Worm (Caenorhabditis elegans) whole organism, late embryonic: Measurements from ENCODE around the gene dhp-2.

Experiments used
- K09A11.1 ChIP-seq: sonication (generic microtip); optimal IDR thresholded peaks from 2 replicates; lab custom pipeline; 2017; ENCODE audit warnings: antibody characterized with exemption, mild to moderate bottlenecking, missing genetic modification characterization, missing compliant biosample characterization; ENCODE audit not compliant: insufficient read depth
- ahr-1 ChIP-seq: sonication (generic microtip); optimal IDR thresholded peaks from 2 replicates; lab custom pipeline; 2016; ENCODE audit warnings: missing genetic modification characterization, missing compliant biosample characterization
- ama-1 ChIP-seq: fragments of 150-350 bp; optimal IDR thresholded peaks from 2 replicates; lab custom pipeline; 2014
- ceh-19 ChIP-seq: fragments of 200-800 bp; sonication (Bioruptor generic); optimal IDR thresholded peaks from 2 replicates; lab custom pipeline; 2018; ENCODE audit warnings: mild to moderate bottlenecking, missing genetic modification characterization, missing compliant biosample characterization
- ceh-30 ChIP-seq: fragments of 150-350 bp; optimal IDR thresholded peaks from 2 replicates; lab custom pipeline; 2014; ENCODE audit warnings: missing biosample characterization, missing genetic modification characterization
- ceh-45 ChIP-seq: fragments of 200-800 bp; sonication (Bioruptor generic); IDR thresholded peaks from 2 replicates; pipeline ENCODE4 v1.3.6; 2022; ENCODE audit warnings: missing genetic modification reagents, missing genetic modification characterization, missing compliant biosample characterization
- ceh-6 ChIP-seq: fragments of 200-800 bp; sonication (Bioruptor generic); optimal IDR thresholded peaks from 2 replicates; lab custom pipeline; 2018; ENCODE audit warnings: mild to moderate bottlenecking, missing genetic modification characterization, missing compliant biosample characterization
- ceh-9 ChIP-seq: sonication (generic microtip); optimal IDR thresholded peaks from 2 replicates; lab custom pipeline; 2016; ENCODE audit warnings: mild to moderate bottlenecking, missing genetic modification characterization, inconsistent platforms, missing compliant biosample characterization
- che-1 ChIP-seq: sonication (generic microtip); optimal IDR thresholded peaks from 2 replicates; lab custom pipeline; 2016; ENCODE audit warnings: mild to moderate bottlenecking, missing genetic modification characterization, missing compliant biosample characterization
- dmd-4 ChIP-seq: sonication (generic microtip); optimal IDR thresholded peaks from 2 replicates; lab custom pipeline; 2016; ENCODE audit warnings: borderline replicate concordance, missing genetic modification characterization, missing compliant biosample characterization
- dve-1 ChIP-seq: sonication (generic microtip); optimal IDR thresholded peaks from 2 replicates; lab custom pipeline; 2017; ENCODE audit warnings: antibody characterized with exemption, mild to moderate bottlenecking, missing genetic modification characterization, missing compliant biosample characterization
- elt-4 ChIP-seq: sonication (generic microtip); optimal IDR thresholded peaks from 2 replicates; lab custom pipeline; 2016; ENCODE audit warnings: missing genetic modification characterization, missing compliant biosample characterization
- fkh-6 ChIP-seq: sonication (generic microtip); optimal IDR thresholded peaks from 2 replicates; lab custom pipeline; 2016; ENCODE audit warnings: missing genetic modification characterization, missing compliant biosample characterization
- gmeb-2 ChIP-seq: sonication (generic microtip); optimal IDR thresholded peaks from 2 replicates; lab custom pipeline; 2016; ENCODE audit warnings: missing genetic modification characterization, inconsistent platforms, missing compliant biosample characterization
- hlh-30 ChIP-seq: sonication (generic microtip); optimal IDR thresholded peaks from 2 replicates; lab custom pipeline; 2017; ENCODE audit warnings: antibody characterized with exemption, missing genetic modification characterization, missing compliant biosample characterization; ENCODE audit not compliant: insufficient read depth
- hlh-6 ChIP-seq: sonication (generic microtip); optimal IDR thresholded peaks from 2 replicates; lab custom pipeline; 2016; ENCODE audit warnings: missing genotype, missing genetic modification characterization, missing compliant biosample characterization
- hlh-8 ChIP-seq: sonication (generic microtip); optimal IDR thresholded peaks from 2 replicates; lab custom pipeline; 2016; ENCODE audit warnings: missing genotype, missing genetic modification characterization, missing compliant biosample characterization
- lim-6 ChIP-seq: sonication (generic microtip); optimal IDR thresholded peaks from 2 replicates; lab custom pipeline; 2016; ENCODE audit warnings: missing genetic modification characterization, missing compliant biosample characterization
- lin-11 ChIP-seq: fragments of 200-800 bp; sonication (Bioruptor generic); optimal IDR thresholded peaks from 2 replicates; lab custom pipeline; 2018; ENCODE audit warnings: mild to moderate bottlenecking, missing genetic modification characterization, missing compliant biosample characterization
- nfya-1 ChIP-seq: sonication (generic microtip); optimal IDR thresholded peaks from 2 replicates; lab custom pipeline; 2017; ENCODE audit warnings: missing genetic modification characterization, mild to moderate bottlenecking, missing compliant biosample characterization, antibody characterized with exemption, moderate library complexity
- nhr-11 ChIP-seq: fragments of 150-350 bp; optimal IDR thresholded peaks from 2 replicates; lab custom pipeline; 2014; ENCODE audit warnings: missing biosample characterization, missing genetic modification characterization
- npax-4 ChIP-seq: sonication (generic microtip); optimal IDR thresholded peaks from 2 replicates; lab custom pipeline; 2016; ENCODE audit warnings: missing genetic modification characterization, missing compliant biosample characterization
- odd-2 ChIP-seq: sonication (generic microtip); optimal IDR thresholded peaks from 2 replicates; lab custom pipeline; 2017; ENCODE audit warnings: antibody characterized with exemption, mild to moderate bottlenecking, missing genetic modification characterization, missing compliant biosample characterization
- pat-9 ChIP-seq: fragments of 200-800 bp; sonication (Bioruptor generic); optimal IDR thresholded peaks from 2 replicates; lab custom pipeline; 2018; ENCODE audit warnings: mild to moderate bottlenecking, missing genetic modification characterization, moderate library complexity, missing compliant biosample characterization
- pax-1 ChIP-seq: fragments of 150-350 bp; optimal IDR thresholded peaks from 2 replicates; lab custom pipeline; 2014; ENCODE audit warnings: missing biosample characterization, missing genetic modification characterization
- pqm-1 ChIP-seq: sonication (generic microtip); optimal IDR thresholded peaks from 2 replicates; lab custom pipeline; 2016; ENCODE audit warnings: missing genetic modification characterization, missing compliant biosample characterization
- pros-1 ChIP-seq: fragments of 150-350 bp; optimal IDR thresholded peaks from 2 replicates; lab custom pipeline; 2014; ENCODE audit warnings: missing biosample characterization, missing genetic modification reagents, missing genetic modification characterization
- sdc-2 ChIP-seq: sonication (generic microtip); optimal IDR thresholded peaks from 2 replicates; lab custom pipeline; 2016; ENCODE audit warnings: missing genotype, missing genetic modification characterization, missing compliant biosample characterization
- sox-2 ChIP-seq: fragments of 200-800 bp; sonication (Bioruptor generic); IDR thresholded peaks from 2 replicates; pipeline ENCODE4 v1.3.6; 2022; ENCODE audit warnings: missing genetic modification reagents, missing genetic modification characterization, missing compliant biosample characterization
- syd-9 ChIP-seq: sonication (generic microtip); optimal IDR thresholded peaks from 2 replicates; lab custom pipeline; 2016; ENCODE audit warnings: mild to moderate bottlenecking, missing genetic modification characterization, moderate library complexity, missing compliant biosample characterization
- ttx-3 ChIP-seq: sonication (generic microtip); optimal IDR thresholded peaks from 2 replicates; lab custom pipeline; 2016; ENCODE audit warnings: missing genetic modification reagents, missing genetic modification characterization, missing compliant biosample characterization
- ztf-16 ChIP-seq: sonication (generic microtip); optimal IDR thresholded peaks from 2 replicates; lab custom pipeline; 2017; ENCODE audit warnings: missing genetic modification characterization, missing compliant biosample characterization

The dhp-2 gene

DNA sequence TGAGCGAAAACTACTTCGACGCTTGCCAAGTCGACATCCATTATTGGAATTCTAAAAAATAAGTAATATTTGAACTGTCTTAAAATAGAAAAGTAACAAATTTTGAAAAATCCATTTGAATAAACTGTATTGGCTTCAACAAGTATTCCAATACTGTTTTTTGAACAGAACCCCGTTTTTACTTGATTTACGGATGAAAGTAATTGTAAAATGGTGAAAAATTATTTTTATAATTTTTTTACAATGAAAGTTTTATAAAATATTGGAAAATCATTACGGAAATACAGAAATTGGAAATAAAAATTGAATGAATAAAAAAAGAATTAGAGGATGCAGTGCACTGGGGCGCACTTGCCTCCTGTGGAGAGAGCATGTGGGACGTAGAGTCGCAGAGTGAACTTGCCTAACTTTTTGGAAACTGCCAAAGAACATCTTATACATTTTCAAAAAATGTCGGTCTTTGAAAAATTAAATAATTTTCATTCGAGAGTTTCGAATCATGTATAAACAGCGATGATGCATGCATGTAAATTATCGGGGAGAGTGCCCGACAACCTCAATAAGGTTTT is 4.4 kb downstream of the dhp-2 start, which contains the start of gene rrp-1:
TSS of gene rrp-1 (minus strand) at position 51 of the 569 bp plus-strand sequence.
- TF ChIP-seq sdc-2, result no peak
- TF ChIP-seq K09A11.1 (tag; lab: Kevin White, UChicago), result no peak
- TF ChIP-seq che-1 (tag; lab: Kevin White, UChicago), result no peak
- TF ChIP-seq hlh-6 (tag; lab: Kevin White, UChicago), result no peak
- no peak for TF ChIP-seq npax-4 (tag; lab: Kevin White, UChicago)
- TF ChIP-seq odd-2, result no peak
- TF ChIP-seq ceh-30 (tag; lab: Kevin White, UChicago), result no peak
- TF ChIP-seq ceh-45 (GFP tag; lab: Robert Waterston, UW), result no peak
- no peak for TF ChIP-seq syd-9
- TF ChIP-seq ttx-3 (tag; lab: Kevin White, UChicago), result no peak
- no peak for TF ChIP-seq ceh-6 (GFP tag; lab: Kevin White, UChicago)
- no peak for TF ChIP-seq hlh-8 (tag; lab: Kevin White, UChicago)
- no peak for TF ChIP-seq dmd-4
- TF ChIP-seq hlh-30, result no peak
- no peak for TF ChIP-seq sox-2
- TF ChIP-seq ceh-19 (GFP tag; lab: Kevin White, UChicago), result no peak

DNA sequence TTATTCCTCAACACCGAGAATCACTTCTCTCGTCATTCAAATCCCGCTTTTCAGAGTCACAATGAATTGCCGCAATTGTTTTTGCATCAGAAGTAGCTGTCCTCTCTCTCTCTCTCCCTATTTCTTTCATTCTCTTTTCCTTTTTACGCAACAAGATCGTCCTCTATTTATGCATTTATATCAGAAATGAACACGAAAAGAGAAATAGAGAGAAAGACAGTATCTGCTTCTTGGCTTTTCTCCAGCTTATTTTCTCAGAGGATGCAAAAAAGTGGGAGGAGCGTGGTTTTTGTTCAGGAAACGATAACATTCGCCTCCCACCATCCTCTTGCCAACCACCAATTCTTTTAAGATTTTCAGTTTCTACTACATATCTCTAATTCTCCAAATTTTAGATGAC is 5.0 kb downstream of the dhp-2 start, which contains the start of gene mam-2:
TSS of gene mam-2 (plus strand) at position 301 of the 400 bp plus-strand sequence.
- TF ChIP-seq hlh-8 (tag; lab: Kevin White, UChicago), result no peak
- no peak for TF ChIP-seq nhr-11 (tag; lab: Kevin White, UChicago)
- TF ChIP-seq ztf-16 (tag; lab: Kevin White, UChicago), result no peak
- no peak for TF ChIP-seq sdc-2
- TF ChIP-seq pat-9, result no peak
- TF ChIP-seq syd-9, result no peak
- no peak for TF ChIP-seq elt-4
- TF ChIP-seq fkh-6 (tag; lab: Kevin White, UChicago), result no peak
- no peak for TF ChIP-seq ceh-30 (tag; lab: Kevin White, UChicago)
- TF ChIP-seq lim-6 (tag; lab: Kevin White, UChicago), result no peak
- TF ChIP-seq pqm-1 (tag; lab: Kevin White, UChicago), result no peak
- no peak for TF ChIP-seq lin-11 (tag; lab: Kevin White, UChicago)

- TF ChIP-seq ceh-9 (tag; lab: Kevin White, UChicago), result no peak
- TF ChIP-seq lim-6 (tag; lab: Kevin White, UChicago), result no peak
- no peak for TF ChIP-seq hlh-6 (tag; lab: Kevin White, UChicago)
- TF ChIP-seq, all 69 proteins: peak for 0
Observed at ce11 chrIV:9989416-9989815, 11.5 kb downstream of the dhp-2 start.

ce11 chrIV:9993403-9994132 is 15.6 kb downstream of the dhp-2 start:
- TF ChIP-seq ceh-6 (GFP tag; lab: Kevin White, UChicago), result no peak
- no peak for TF ChIP-seq nhr-11 (tag; lab: Kevin White, UChicago)
- TF ChIP-seq ama-1 (lab: Kevin White, UChicago), result no peak
- TF ChIP-seq pax-1, result no peak
- no peak for TF ChIP-seq ahr-1 (tag; lab: Kevin White, UChicago)
- TF ChIP-seq lin-11 (tag; lab: Kevin White, UChicago), result no peak
- TF ChIP-seq nfya-1 (tag; lab: Kevin White, UChicago), result no peak
- TF ChIP-seq pros-1 (tag; lab: Kevin White, UChicago), result no peak
- TF ChIP-seq ceh-45 (GFP tag; lab: Robert Waterston, UW), result no peak
- TF ChIP-seq gmeb-2 (tag; lab: Kevin White, UChicago), result no peak
- no peak for TF ChIP-seq odd-2
- no peak for TF ChIP-seq dve-1 (tag; lab: Kevin White, UChicago)
